Worm (Caenorhabditis elegans): ENCODE measurements around the gene dmd-8.

Gene dmd-8

ce11 chrV:359466-359865, 23.2 kb upstream of the dmd-8 start, which contains the start of gene T22H9.1:
Gene T22H9.1 (plus strand): TSS chrV:359766.
- TF ChIP-seq nhr-237 (tag; optimal IDR thresholded peaks at IDR 0.05) (no peak), drap-1 (GFP tag; optimal IDR thresholded peaks at IDR 0.05) (no peak), unc-62 (GFP tag; optimal IDR thresholded peaks at IDR 0.05) (no peak), hlh-1 (tag; optimal IDR thresholded peaks at IDR 0.05) (no peak), zip-8 (tag; optimal IDR thresholded peaks at IDR 0.05) (no peak), tbx-8 (GFP tag; optimal IDR thresholded peaks at IDR 0.05) (no peak), elt-1 (tag; optimal IDR thresholded peaks at IDR 0.05; ENCODE audit: borderline replicate concordance, insufficient read depth) (no peak), snpc-4 (tag; optimal IDR thresholded peaks at IDR 0.05) (no peak), ceh-83 (GFP tag; optimal IDR thresholded peaks at IDR 0.05) (no peak), lin-13 (tag; optimal IDR thresholded peaks at IDR 0.05) (no peak), flh-1 (GFP tag; optimal IDR thresholded peaks at IDR 0.05) (no peak), nhr-76 (tag; optimal IDR thresholded peaks at IDR 0.05) (no peak), lsy-2 (tag; optimal IDR thresholded peaks at IDR 0.05) (no peak), sem-2 (GFP tag; optimal IDR thresholded peaks at IDR 0.05) (no peak), nhr-28 (tag; optimal IDR thresholded peaks at IDR 0.05) (no peak), ceh-39 (tag; optimal IDR thresholded peaks at IDR 0.05) (no peak), ztf-11 (tag; optimal IDR thresholded peaks at IDR 0.05) (no peak), unc-120 (tag; optimal IDR thresholded peaks at IDR 0.05; ENCODE audit: poor library complexity, severe bottlenecking) (no peak), mab-5 (tag; optimal IDR thresholded peaks at IDR 0.05) (no peak), M03D4.4 (tag; optimal IDR thresholded peaks at IDR 0.05) (no peak)

ce11 chrV:358473-358872, 22.2 kb upstream of the dmd-8 start:
- TF ChIP-seq mep-1 (tag; optimal IDR thresholded peaks at IDR 0.05) (no peak), unc-62 (GFP tag; optimal IDR thresholded peaks at IDR 0.05) (no peak), pha-4 (tag; optimal IDR thresholded peaks at IDR 0.05) (no peak), nhr-237 (tag; optimal IDR thresholded peaks at IDR 0.05) (no peak), nhr-28 (tag; optimal IDR thresholded peaks at IDR 0.05) (no peak)

DNA sequence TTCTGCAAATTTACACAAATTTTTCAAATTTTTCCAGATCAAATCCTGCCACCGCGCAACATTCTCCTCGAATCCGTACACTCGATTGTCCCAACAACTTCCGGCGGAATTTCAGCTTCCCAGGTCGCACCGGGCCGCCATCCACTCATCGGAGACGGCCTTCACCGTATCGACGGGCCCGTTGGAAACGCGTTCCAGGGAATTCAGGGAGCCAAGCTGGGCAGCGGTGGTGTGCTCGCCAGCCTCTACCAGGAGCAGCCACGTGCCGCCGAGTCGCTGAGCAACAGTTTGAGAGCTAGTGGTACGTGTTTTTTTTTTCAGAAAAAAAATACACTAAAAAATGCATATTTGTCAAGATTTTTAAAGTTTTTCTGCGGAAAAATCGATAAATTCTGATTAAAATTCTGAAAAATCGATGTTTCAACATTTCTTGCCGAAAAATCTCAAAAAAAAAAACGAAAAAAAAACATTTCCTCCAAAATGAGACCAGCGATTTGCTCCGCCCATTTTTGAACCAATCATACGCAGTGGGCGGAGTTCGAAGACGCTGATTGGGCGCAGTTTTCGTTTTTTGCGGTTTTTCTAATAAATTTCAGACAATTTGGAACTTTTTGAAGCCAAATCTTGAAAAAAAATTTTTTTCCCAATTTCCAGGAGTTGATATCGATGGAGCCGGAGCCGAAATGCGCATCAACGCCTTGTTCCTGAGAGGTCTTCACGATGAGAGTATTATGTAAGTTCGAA, 20.9 kb upstream of the dmd-8 start:
- no peak for TF ChIP-seq nhr-12 (tag; optimal IDR thresholded peaks at IDR 0.05)
- TF ChIP-seq nhr-28 (tag; optimal IDR thresholded peaks at IDR 0.05), result no peak
- TF ChIP-seq zip-8 (tag; optimal IDR thresholded peaks at IDR 0.05), result no peak
- TF ChIP-seq pha-4 (tag; optimal IDR thresholded peaks at IDR 0.05), result no peak
- TF ChIP-seq ceh-83 (GFP tag; optimal IDR thresholded peaks at IDR 0.05), result no peak
- TF ChIP-seq M03D4.4 (tag; optimal IDR thresholded peaks at IDR 0.05), result no peak
- no peak for TF ChIP-seq flh-1 (GFP tag; optimal IDR thresholded peaks at IDR 0.05)
- no peak for TF ChIP-seq ceh-39 (tag; optimal IDR thresholded peaks at IDR 0.05)
- no peak for TF ChIP-seq sem-2 (GFP tag; optimal IDR thresholded peaks at IDR 0.05)

DNA sequence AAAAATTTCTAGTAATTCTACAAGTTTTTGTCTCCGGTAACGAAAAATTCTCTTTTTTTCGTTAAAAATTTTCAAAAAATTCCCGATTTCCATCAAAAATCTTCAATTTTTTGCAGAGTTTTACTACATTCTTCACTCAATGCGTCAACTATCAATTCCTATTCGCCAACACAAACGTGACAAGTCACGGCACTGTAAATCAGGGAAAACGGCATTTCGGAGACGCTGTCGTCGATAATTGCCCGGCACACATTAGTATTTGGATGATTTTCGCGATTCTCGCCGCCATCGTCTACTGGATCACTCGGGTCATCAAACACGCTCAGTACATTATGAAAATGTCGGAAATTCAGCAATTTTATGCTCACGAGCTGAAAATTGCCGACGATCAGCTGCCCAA, 15.5 kb upstream of the dmd-8 start:
- TF ChIP-seq nhr-237 (tag; optimal IDR thresholded peaks at IDR 0.05) (no peak), nhr-12 (tag; optimal IDR thresholded peaks at IDR 0.05) (no peak), mab-5 (tag; optimal IDR thresholded peaks at IDR 0.05) (no peak), blmp-1 (tag; optimal IDR thresholded peaks at IDR 0.05) (no peak), sem-2 (GFP tag; optimal IDR thresholded peaks at IDR 0.05) (no peak), zip-8 (tag; optimal IDR thresholded peaks at IDR 0.05) (no peak), ham-2 (GFP tag; optimal IDR thresholded peaks at IDR 0.05) (no peak), ceh-43 (GFP tag; optimal IDR thresholded peaks at IDR 0.05) (no peak), unc-120 (tag; optimal IDR thresholded peaks at IDR 0.05; ENCODE audit: poor library complexity, severe bottlenecking) (no peak), ces-1 (GFP tag; optimal IDR thresholded peaks at IDR 0.05) (no peak), unc-62 (GFP tag; optimal IDR thresholded peaks at IDR 0.05) (no peak), drap-1 (GFP tag; optimal IDR thresholded peaks at IDR 0.05) (no peak), snpc-4 (tag; optimal IDR thresholded peaks at IDR 0.05) (no peak)

DNA sequence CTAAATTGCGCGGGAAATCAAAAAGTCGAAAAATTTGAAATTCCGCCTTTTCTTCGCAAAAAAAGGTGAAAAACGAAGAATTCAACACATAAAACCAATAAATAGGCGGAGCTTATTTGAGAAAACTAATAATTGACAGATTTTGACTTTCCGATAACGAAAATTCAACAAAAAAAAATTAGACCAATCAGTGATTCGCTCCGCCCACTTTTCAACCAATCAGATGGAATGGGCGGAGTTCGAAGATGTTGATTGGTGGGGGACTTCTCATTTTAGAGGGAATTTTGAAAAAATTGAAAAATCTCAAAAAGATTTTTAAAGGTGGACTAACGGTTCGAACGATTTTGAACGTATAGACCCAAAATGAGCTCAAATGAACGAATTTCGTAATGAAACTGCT, 14.6 kb upstream of the dmd-8 start:
- TF ChIP-seq lin-32 (GFP tag; optimal IDR thresholded peaks at IDR 0.05), result no peak
- TF ChIP-seq pha-4 (tag; optimal IDR thresholded peaks at IDR 0.05), result no peak
- TF ChIP-seq flh-1 (GFP tag; optimal IDR thresholded peaks at IDR 0.05), result no peak
- no peak for TF ChIP-seq lsy-2 (tag; optimal IDR thresholded peaks at IDR 0.05)
- TF ChIP-seq sptf-1 (tag; optimal IDR thresholded peaks at IDR 0.05), result no peak
- no peak for TF ChIP-seq nhr-28 (tag; optimal IDR thresholded peaks at IDR 0.05)
- TF ChIP-seq ztf-11 (tag; optimal IDR thresholded peaks at IDR 0.05), result no peak
- no peak for TF ChIP-seq unc-120 (tag; optimal IDR thresholded peaks at IDR 0.05; ENCODE audit: poor library complexity, severe bottlenecking)
- TF ChIP-seq snpc-4 (tag; optimal IDR thresholded peaks at IDR 0.05), result no peak
- TF ChIP-seq ces-1 (GFP tag; optimal IDR thresholded peaks at IDR 0.05), result no peak
- no peak for TF ChIP-seq nhr-76 (tag; optimal IDR thresholded peaks at IDR 0.05)

All from whole organism, mixed stage, embryonic.